Fruit fly (Drosophila melanogaster) whole organism, embryonic: ENCODE data around the gene Mal-B2.

Source experiments
- Antp ChIP-seq: fragments of 200-800 bp; sonication (Bioruptor generic); optimal IDR thresholded peaks from 3 replicates; lab custom pipeline; 2016; ENCODE audit warnings: missing biosample characterization, missing genetic modification characterization
- Atf-2 ChIP-seq: fragments of 200-800 bp; sonication (Bioruptor generic); optimal IDR thresholded peaks from 2 replicates; lab custom pipeline; 2016; ENCODE audit warnings: missing biosample characterization, missing genetic modification characterization
- CG10321 ChIP-seq: fragments of 200-800 bp; sonication (Bioruptor generic); IDR thresholded peaks from 2 replicates; pipeline ENCODE4 v1.3.6; 2022; ENCODE audit warnings: missing biosample characterization, missing genetic modification characterization
- CG11456 ChIP-seq: fragments of 200-800 bp; sonication (Bioruptor generic); IDR thresholded peaks from 3 replicates; pipeline ENCODE4 v1.3.6; 2022; ENCODE audit warnings: missing biosample characterization, missing genetic modification characterization
- CG1233 ChIP-seq: fragments of 200-800 bp; sonication (Bioruptor generic); optimal IDR thresholded peaks from 4 replicates; lab custom pipeline; 2018; ENCODE audit warnings: missing biosample characterization, mild to moderate bottlenecking, missing genetic modification characterization
- CG12744 ChIP-seq: fragments of 200-800 bp; sonication (Bioruptor generic); optimal IDR thresholded peaks from 2 replicates; lab custom pipeline; 2016; ENCODE audit warnings: missing biosample characterization, missing genetic modification characterization
- CG14050 ChIP-seq: fragments of 200-800 bp; sonication (Bioruptor generic); IDR thresholded peaks from 3 replicates; pipeline ENCODE4 v1.3.6; 2022; ENCODE audit warnings: missing biosample characterization, missing genetic modification characterization
- CG14860 ChIP-seq: fragments of 200-800 bp; sonication (Bioruptor generic); IDR thresholded peaks from 3 replicates; pipeline ENCODE4 v1.3.6; 2022; ENCODE audit warnings: missing biosample characterization, missing genetic modification characterization; ENCODE audit not compliant: partially characterized antibody
- CG1529 ChIP-seq: fragments of 200-800 bp; sonication (Bioruptor generic); optimal IDR thresholded peaks from 3 replicates; lab custom pipeline; 2018; ENCODE audit warnings: missing biosample characterization, missing genetic modification characterization
- CG2120 ChIP-seq: fragments of 200-800 bp; sonication (Bioruptor generic); optimal IDR thresholded peaks from 3 replicates; lab custom pipeline; 2016; ENCODE audit warnings: missing biosample characterization, missing genetic modification characterization
- CG2875 ChIP-seq: fragments of 200-800 bp; sonication (Bioruptor generic); optimal IDR thresholded peaks from 2 replicates; lab custom pipeline; 2017; ENCODE audit warnings: missing biosample characterization, mild to moderate bottlenecking, missing genetic modification characterization, missing genetic modification reagents
- CG30403 ChIP-seq: fragments of 200-800 bp; sonication (Bioruptor generic); optimal IDR thresholded peaks from 3 replicates; lab custom pipeline; 2016; ENCODE audit warnings: missing biosample characterization, missing genetic modification characterization
- CG32767 ChIP-seq: fragments of 200-800 bp; sonication (Bioruptor generic); IDR thresholded peaks from 2 replicates; pipeline ENCODE4 v1.3.6; 2022; ENCODE audit warnings: missing biosample characterization, missing genetic modification characterization
- CG3847 ChIP-seq: fragments of 200-800 bp; sonication (Bioruptor generic); IDR thresholded peaks from 2 replicates; pipeline ENCODE4 v1.3.6; 2022; ENCODE audit warnings: missing biosample characterization, missing genetic modification characterization
- CG4360 ChIP-seq: fragments of 200-800 bp; sonication (Bioruptor generic); IDR thresholded peaks from 2 replicates; pipeline ENCODE4 v1.3.6; 2022; ENCODE audit warnings: missing biosample characterization, missing genetic modification characterization
- CG5180 ChIP-seq: fragments of 200-800 bp; sonication (Bioruptor generic); optimal IDR thresholded peaks from 3 replicates; lab custom pipeline; 2017; ENCODE audit warnings: missing biosample characterization, missing genetic modification characterization, mild to moderate bottlenecking, moderate library complexity, missing genetic modification reagents
- CG6813 ChIP-seq: fragments of 200-800 bp; sonication (Bioruptor generic); optimal IDR thresholded peaks from 2 replicates; lab custom pipeline; 2017; ENCODE audit warnings: missing biosample characterization, missing genetic modification characterization, mild to moderate bottlenecking, moderate library complexity, missing genetic modification reagents
- CG8359 ChIP-seq: fragments of 200-800 bp; sonication (Bioruptor generic); optimal IDR thresholded peaks from 2 replicates; lab custom pipeline; 2017; ENCODE audit warnings: missing biosample characterization, mild to moderate bottlenecking, missing genetic modification characterization, borderline replicate concordance
- CG8388 ChIP-seq: fragments of 200-800 bp; sonication (Bioruptor generic); optimal IDR thresholded peaks from 2 replicates; lab custom pipeline; 2019; ENCODE audit warnings: missing biosample characterization, mild to moderate bottlenecking, missing genetic modification characterization, moderate library complexity
- CG9215 ChIP-seq: fragments of 200-800 bp; sonication (Bioruptor generic); IDR thresholded peaks from 2 replicates; pipeline ENCODE4 v1.3.6; 2022; ENCODE audit warnings: missing biosample characterization, missing genetic modification characterization
- CG9437 ChIP-seq: fragments of 200-800 bp; sonication (Bioruptor generic); optimal IDR thresholded peaks from 2 replicates; lab custom pipeline; 2018; ENCODE audit warnings: missing biosample characterization, mild to moderate bottlenecking, missing genetic modification characterization
- CG9609 ChIP-seq: fragments of 200-800 bp; sonication (Bioruptor generic); optimal IDR thresholded peaks from 3 replicates; lab custom pipeline; 2016; ENCODE audit warnings: missing biosample characterization, missing genetic modification characterization
- Camta ChIP-seq: fragments of 200-800 bp; sonication (Bioruptor generic); optimal IDR thresholded peaks from 2 replicates; lab custom pipeline; 2016; ENCODE audit warnings: missing biosample characterization, missing genetic modification characterization
- CoRest ChIP-seq: fragments of 200-800 bp; sonication (Bioruptor generic); optimal IDR thresholded peaks from 3 replicates; lab custom pipeline; 2018; ENCODE audit warnings: missing biosample characterization, mild to moderate bottlenecking, missing genetic modification characterization, moderate library complexity
- Deaf1 ChIP-seq: fragments of 200-800 bp; optimal IDR thresholded peaks from 3 replicates; lab custom pipeline; 2019; ENCODE audit warnings: missing biosample characterization, mild to moderate bottlenecking, missing genetic modification characterization, moderate library complexity
- Dip3 ChIP-seq: fragments of 200-800 bp; sonication (Bioruptor generic); optimal IDR thresholded peaks from 3 replicates; lab custom pipeline; 2016; ENCODE audit warnings: missing biosample characterization, missing genetic modification characterization
- E2f1 ChIP-seq: fragments of 200-800 bp; sonication (Bioruptor generic); IDR thresholded peaks from 2 replicates; pipeline ENCODE4 v1.3.6; 2022; ENCODE audit warnings: missing biosample characterization, missing genetic modification characterization
- Hand ChIP-seq: fragments of 200-800 bp; sonication (Bioruptor generic); optimal IDR thresholded peaks from 2 replicates; lab custom pipeline; 2017; ENCODE audit warnings: mild to moderate bottlenecking, missing biosample characterization, missing genetic modification reagents, missing genetic modification characterization
- NC2β ChIP-seq: fragments of 200-800 bp; sonication (Bioruptor generic); optimal IDR thresholded peaks from 2 replicates; lab custom pipeline; 2016; ENCODE audit warnings: missing biosample characterization, missing genetic modification characterization
- Poxn ChIP-seq: fragments of 200-800 bp; sonication (Bioruptor generic); IDR thresholded peaks from 2 replicates; pipeline ENCODE4 v1.3.6; 2022; ENCODE audit warnings: missing biosample characterization, missing genetic modification characterization
- Rfx ChIP-seq: fragments of 200-800 bp; sonication (Bioruptor generic); IDR thresholded peaks from 2 replicates; pipeline ENCODE4 v1.3.6; 2022; ENCODE audit warnings: missing biosample characterization, missing genetic modification characterization
- Side ChIP-seq: fragments of 200-800 bp; sonication (Bioruptor generic); optimal IDR thresholded peaks from 2 replicates; lab custom pipeline; 2016; ENCODE audit warnings: missing biosample characterization, missing genetic modification characterization
- YL-1 ChIP-seq: fragments of 200-800 bp; sonication (Bioruptor generic); optimal IDR thresholded peaks from 3 replicates; lab custom pipeline; 2017; ENCODE audit warnings: missing biosample characterization, mild to moderate bottlenecking, missing genetic modification characterization
- bbx ChIP-seq: fragments of 200-800 bp; sonication (Bioruptor generic); IDR thresholded peaks from 2 replicates; pipeline ENCODE4 v1.3.6; 2022; ENCODE audit warnings: missing biosample characterization, missing genetic modification characterization; ENCODE audit not compliant: partially characterized antibody
- btn ChIP-seq: fragments of 200-800 bp; sonication (Bioruptor generic); optimal IDR thresholded peaks from 2 replicates; lab custom pipeline; 2016; ENCODE audit warnings: missing biosample characterization, missing genetic modification characterization
- cato ChIP-seq: fragments of 200-800 bp; sonication (Bioruptor generic); optimal IDR thresholded peaks from 2 replicates; lab custom pipeline; 2016; ENCODE audit warnings: missing biosample characterization, missing genetic modification characterization, borderline replicate concordance
- disco-r ChIP-seq: fragments of 200-800 bp; sonication (Bioruptor generic); optimal IDR thresholded peaks from 2 replicates; lab custom pipeline; 2016; ENCODE audit warnings: missing biosample characterization, missing genetic modification characterization
- en ChIP-seq: fragments of 200-800 bp; sonication (Bioruptor generic); optimal IDR thresholded peaks from 2 replicates; lab custom pipeline; 2016; ENCODE audit warnings: missing biosample characterization, missing genetic modification characterization
- exex ChIP-seq: fragments of 200-800 bp; sonication (Bioruptor generic); optimal IDR thresholded peaks from 4 replicates; lab custom pipeline; 2018; ENCODE audit warnings: missing biosample characterization, mild to moderate bottlenecking, missing genetic modification characterization, moderate library complexity
- gce ChIP-seq: fragments of 200-800 bp; sonication (Bioruptor generic); IDR thresholded peaks from 3 replicates; pipeline ENCODE4 v1.3.6; 2022; ENCODE audit warnings: missing biosample characterization, missing genetic modification characterization
- lbe ChIP-seq: fragments of 200-800 bp; sonication (Bioruptor generic); optimal IDR thresholded peaks from 2 replicates; lab custom pipeline; 2016; ENCODE audit warnings: missing biosample characterization, mild to moderate bottlenecking, missing genetic modification characterization
- lov ChIP-seq, 2 experiments: fragments of 200-800 bp in 1 of 2; fragments of >200 bp in 1 of 2; sonication (Bioruptor generic) in 1 of 2; IDR thresholded peaks in 1 of 2; optimal IDR thresholded peaks in 1 of 2; 2 replicates in 1 of 2; 3 replicates in 1 of 2; pipeline versions ENCODE4 v1.3.6 to Lab custom; 2017 to 2022; ENCODE audit warnings: missing biosample characterization in 1 of 2, missing genetic modification characterization in 1 of 2
- nerfin-1 ChIP-seq: fragments of 200-800 bp; sonication (Bioruptor generic); optimal IDR thresholded peaks from 3 replicates; lab custom pipeline; 2019; ENCODE audit warnings: missing biosample characterization, mild to moderate bottlenecking, missing genetic modification characterization, moderate library complexity
- nerfin-2 ChIP-seq: fragments of 200-800 bp; sonication (Bioruptor generic); IDR thresholded peaks from 2 replicates; pipeline ENCODE4 v1.3.6; 2022; ENCODE audit warnings: missing biosample characterization, missing genetic modification characterization; ENCODE audit not compliant: partially characterized antibody
- org-1 ChIP-seq: fragments of 200-800 bp; sonication (Bioruptor generic); optimal IDR thresholded peaks from 2 replicates; lab custom pipeline; 2017; ENCODE audit warnings: missing biosample characterization, missing genetic modification characterization
- sens-2 ChIP-seq: fragments of 200-800 bp; sonication (Bioruptor generic); IDR thresholded peaks from 2 replicates; pipeline ENCODE4 v1.3.6; 2022; ENCODE audit warnings: missing biosample characterization, missing genetic modification characterization
- tap ChIP-seq: fragments of 200-800 bp; optimal IDR thresholded peaks from 3 replicates; lab custom pipeline; 2019; ENCODE audit warnings: missing biosample characterization, mild to moderate bottlenecking, missing genetic modification characterization, moderate library complexity
- vfl ChIP-seq: fragments of 200-800 bp; sonication (Bioruptor generic); optimal IDR thresholded peaks from 2 replicates; lab custom pipeline; 2016; ENCODE audit warnings: missing biosample characterization, missing genetic modification characterization
- zfh2 ChIP-seq: fragments of 200-800 bp; sonication (Bioruptor generic); optimal IDR thresholded peaks from 2 replicates; lab custom pipeline; 2016; ENCODE audit warnings: missing biosample characterization, missing genetic modification characterization

The Mal-B2 gene

DNA sequence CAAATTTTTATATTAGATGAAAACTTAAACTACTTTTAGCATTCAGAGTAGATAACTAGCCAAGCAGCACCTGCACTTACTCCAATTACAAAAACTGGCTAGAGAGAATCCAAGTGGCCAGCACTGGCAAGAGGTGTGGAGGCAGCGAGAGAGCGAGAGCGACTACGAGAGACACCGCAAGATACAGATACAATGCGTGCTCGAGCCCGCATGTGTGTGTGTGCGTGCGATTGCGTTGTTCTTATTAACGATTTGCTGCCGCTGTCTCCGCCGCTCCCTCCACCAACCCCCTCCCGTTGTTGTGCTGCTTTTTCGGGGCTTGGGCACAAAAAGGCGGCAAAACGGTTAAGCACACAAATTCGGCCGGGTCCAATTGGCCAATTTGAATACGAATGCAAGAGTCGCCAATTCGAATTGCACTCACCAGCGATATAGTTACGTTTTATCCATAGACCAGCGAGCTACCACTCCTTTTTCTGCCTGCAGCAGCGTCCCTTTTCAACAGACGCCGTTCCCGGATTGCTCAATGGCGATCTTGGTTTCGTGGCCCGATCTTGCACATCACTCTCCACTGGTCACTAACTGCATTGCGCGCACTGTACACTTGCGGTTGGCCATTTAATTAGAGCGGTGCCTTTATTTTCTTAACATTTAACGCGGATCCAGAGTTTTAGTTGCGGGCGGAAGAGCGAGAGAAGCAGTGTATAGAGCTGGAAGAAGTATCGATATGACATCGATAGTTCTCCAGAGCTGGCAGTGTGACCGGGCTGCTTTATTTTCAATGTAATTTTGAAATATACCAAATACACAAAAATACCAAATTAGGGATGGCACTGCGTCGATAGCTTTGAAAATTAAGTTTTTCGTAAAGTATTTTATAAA lies 40.8 kb upstream of the Mal-B2 start, which contains the start of gene crol (continued):
- TF ChIP-seq CG14050 (GFP tag; lab: Robert Waterston, UW): peak; percentile 18; the same call in 1 of the 3 replicates
- TF ChIP-seq sens-2 (GFP tag; lab: Robert Waterston, UW): no peak
- TF ChIP-seq CG8388 (GFP tag; lab: Kevin White, UChicago): no peak
- TF ChIP-seq CG2875 (GFP tag; lab: Kevin White, UChicago): no peak
- TF ChIP-seq lov (optimal IDR thresholded peaks at IDR 0.05; lab: Kevin White, UChicago): no peak
- TF ChIP-seq lov (GFP tag; IDR thresholded peaks at IDR 0.05; lab: Robert Waterston, UW): no peak
- peak; percentile 15 for TF ChIP-seq exex
- no peak for TF ChIP-seq disco-r
- peak; percentile 33; the same call in 1 of the 3 replicates for TF ChIP-seq CG11456 (GFP tag; lab: Robert Waterston, UW)
- TF ChIP-seq Hand: no peak
- TF ChIP-seq CG12744 (GFP tag; lab: Kevin White, UChicago): no peak
- TF ChIP-seq CG1233 (GFP tag; lab: Kevin White, UChicago): no peak
- TF ChIP-seq CG1529 (GFP tag; lab: Kevin White, UChicago): no peak
- TF ChIP-seq CG2120: peak; percentile 40
- TF ChIP-seq CoRest: peak; percentile 36
- no peak for TF ChIP-seq CG8359 (GFP tag; lab: Kevin White, UChicago)
- no peak for TF ChIP-seq Atf-2 (GFP tag; lab: Kevin White, UChicago)
- TF ChIP-seq CG14860: peak; percentile 59
- TF ChIP-seq zfh2: no peak
- peak; percentile 60 for TF ChIP-seq Rfx (GFP tag; lab: Robert Waterston, UW)
- peak; percentile 20 for TF ChIP-seq NC2β
- TF ChIP-seq lbe: no peak
- TF ChIP-seq CG6813 (GFP tag; lab: Kevin White, UChicago): no peak
- no peak for TF ChIP-seq Camta (GFP tag; lab: Kevin White, UChicago)
- TF ChIP-seq E2f1 (GFP tag; lab: Robert Waterston, UW): peak; percentile 81
- TF ChIP-seq CG9609 (GFP tag; lab: Kevin White, UChicago): no peak
- TF ChIP-seq Poxn (GFP tag; lab: Robert Waterston, UW): no peak
- TF ChIP-seq org-1 (GFP tag; lab: Kevin White, UChicago): no peak
- no peak for TF ChIP-seq nerfin-1
- TF ChIP-seq Antp (GFP tag; lab: Kevin White, UChicago): no peak
- TF ChIP-seq CG5180 (GFP tag; lab: Kevin White, UChicago): no peak
- no peak for TF ChIP-seq vfl (GFP tag; lab: Kevin White, UChicago)
- TF ChIP-seq CG30403: peak; percentile 10
- TF ChIP-seq gce (GFP tag; lab: Robert Waterston, UW): no peak
- TF ChIP-seq Deaf1 (tag; lab: Kevin White, UChicago): peak; percentile 93
- TF ChIP-seq YL-1 (GFP tag; lab: Kevin White, UChicago): peak; percentile 60
- no peak for TF ChIP-seq CG10321 (GFP tag; lab: Robert Waterston, UW)
- TF ChIP-seq CG32767: no peak
- no peak for TF ChIP-seq btn (GFP tag; lab: Kevin White, UChicago)
- no peak for TF ChIP-seq CG4360 (GFP tag; lab: Robert Waterston, UW)
- no peak for TF ChIP-seq cato
- peak; percentile 62; the same call in 1 of the 2 replicates for TF ChIP-seq nerfin-2 (GFP tag; lab: Robert Waterston, UW)
- no peak for TF ChIP-seq Dip3
- TF ChIP-seq bbx: peak; percentile 93
- TF ChIP-seq CG9437: no peak
- peak; percentile 30 for TF ChIP-seq tap (tag; lab: Kevin White, UChicago)
- TF ChIP-seq CG9215 (GFP tag; lab: Robert Waterston, UW): no peak
- TF ChIP-seq Side (GFP tag; lab: Kevin White, UChicago): no peak
- TF ChIP-seq en (GFP tag; lab: Kevin White, UChicago): no peak
- TF ChIP-seq CG3847 (GFP tag; lab: Robert Waterston, UW): peak; percentile 58
